Worm (Caenorhabditis elegans) whole organism, midembryonic: ENCODE data around the gene vwa-8.

Experiments used
- T22C8.4 ChIP-seq: fragments of 200-800 bp; sonication (Bioruptor generic); IDR thresholded peaks from 2 replicates; pipeline ENCODE4 v1.3.6; 2022; ENCODE audit warnings: missing genetic modification characterization, missing compliant biosample characterization
- cog-1 ChIP-seq: sonication (generic microtip); optimal IDR thresholded peaks from 2 replicates; lab custom pipeline; 2016; ENCODE audit warnings: missing genetic modification characterization, missing compliant biosample characterization
- flt-1 ChIP-seq: fragments of 200-800 bp; sonication (Bioruptor generic); IDR thresholded peaks from 2 replicates; pipeline ENCODE4 v1.3.6; 2022; ENCODE audit warnings: missing genetic modification characterization, missing compliant biosample characterization
- klf-2 ChIP-seq: fragments of 200-800 bp; sonication (Bioruptor generic); conservative IDR thresholded peaks from 2 replicates; pipeline ENCODE4 v1.3.6; 2022; ENCODE audit warnings: missing genetic modification reagents, missing genetic modification characterization, missing compliant biosample characterization
- med-1 ChIP-seq: sonication (generic microtip); optimal IDR thresholded peaks from 2 replicates; lab custom pipeline; 2017; ENCODE audit warnings: missing genetic modification characterization, mild to moderate bottlenecking, missing compliant biosample characterization, antibody characterized with exemption, missing genetic modification reagents; ENCODE audit not compliant: insufficient read depth
- ref-1 ChIP-seq: fragments of 200-800 bp; sonication (Bioruptor generic); conservative IDR thresholded peaks from 2 replicates; pipeline ENCODE4 v1.3.6; 2022; ENCODE audit warnings: missing genetic modification reagents, missing genetic modification characterization, missing compliant biosample characterization
- tab-1 ChIP-seq: fragments of 200-800 bp; sonication (Bioruptor generic); IDR thresholded peaks from 2 replicates; pipeline ENCODE4 v1.3.6; 2022; ENCODE audit warnings: missing genetic modification characterization, missing compliant biosample characterization
- ztf-23 ChIP-seq: fragments of 200-800 bp; sonication (Bioruptor generic); IDR thresholded peaks from 2 replicates; pipeline ENCODE4 v1.3.6; 2022; ENCODE audit warnings: missing genetic modification reagents, missing genetic modification characterization, missing compliant biosample characterization
- ztf-29 ChIP-seq: fragments of 200-800 bp; sonication (Bioruptor generic); IDR thresholded peaks from 2 replicates; pipeline ENCODE4 v1.3.6; 2022; ENCODE audit warnings: missing genetic modification reagents, missing genetic modification characterization, missing compliant biosample characterization

vwa-8 gene

ce11 chrX:13016290-13016689, 25.0 kb downstream of the vwa-8 start:
- TF ChIP-seq ref-1 (GFP tag; lab: Robert Waterston, UW) (no peak), ztf-23 (GFP tag; lab: Robert Waterston, UW) (no peak), klf-2 (GFP tag; lab: Robert Waterston, UW) (no peak), tab-1 (GFP tag; lab: Robert Waterston, UW) (no peak), flt-1 (GFP tag; lab: Robert Waterston, UW) (no peak), cog-1 (tag; lab: Kevin White, UChicago) (no peak), T22C8.4 (GFP tag; lab: Robert Waterston, UW) (no peak), med-1 (no peak), ztf-29 (no peak)

ce11 chrX:13021446-13021845, 30.2 kb downstream of the vwa-8 start:
- TF ChIP-seq T22C8.4 (GFP tag; lab: Robert Waterston, UW) (no peak), med-1 (no peak), ref-1 (GFP tag; lab: Robert Waterston, UW) (no peak), flt-1 (GFP tag; lab: Robert Waterston, UW) (no peak), ztf-29 (no peak), ztf-23 (GFP tag; lab: Robert Waterston, UW) (no peak), klf-2 (GFP tag; lab: Robert Waterston, UW) (no peak)

ce11 chrX:13032610-13033009, 41.3 kb downstream of the vwa-8 start, which contains the start of gene npr-10:
Gene npr-10 (minus strand): TSS chrX:13032710.
- no peak for TF ChIP-seq T22C8.4 (GFP tag; lab: Robert Waterston, UW)
- TF ChIP-seq ref-1 (GFP tag; lab: Robert Waterston, UW): no peak
- no peak for TF ChIP-seq klf-2 (GFP tag; lab: Robert Waterston, UW)
- TF ChIP-seq cog-1 (tag; lab: Kevin White, UChicago): no peak
- no peak for TF ChIP-seq tab-1 (GFP tag; lab: Robert Waterston, UW)
- no peak for TF ChIP-seq ztf-29

ce11 chrX:13033850-13034249, 42.6 kb downstream of the vwa-8 start:
- TF ChIP-seq T22C8.4 (GFP tag; lab: Robert Waterston, UW) (no peak), flt-1 (GFP tag; lab: Robert Waterston, UW) (no peak), klf-2 (GFP tag; lab: Robert Waterston, UW) (no peak), med-1 (no peak), tab-1 (GFP tag; lab: Robert Waterston, UW) (no peak), ztf-29 (no peak), ref-1 (GFP tag; lab: Robert Waterston, UW) (no peak), ztf-23 (GFP tag; lab: Robert Waterston, UW) (no peak), cog-1 (tag; lab: Kevin White, UChicago) (no peak)

- TF ChIP-seq ztf-23 (GFP tag; lab: Robert Waterston, UW): no peak
- no peak for TF ChIP-seq ztf-29
Observed at ce11 chrX:13034333-13034732, 43.1 kb downstream of the vwa-8 start.

ce11 chrX:13038791-13039190, 47.5 kb downstream of the vwa-8 start:
- no peak for TF ChIP-seq klf-2 (GFP tag; lab: Robert Waterston, UW)
- TF ChIP-seq med-1: no peak
- no peak for TF ChIP-seq ztf-29
- TF ChIP-seq tab-1 (GFP tag; lab: Robert Waterston, UW): no peak
- no peak for TF ChIP-seq cog-1 (tag; lab: Kevin White, UChicago)
- no peak for TF ChIP-seq ref-1 (GFP tag; lab: Robert Waterston, UW)
- no peak for TF ChIP-seq T22C8.4 (GFP tag; lab: Robert Waterston, UW)
- TF ChIP-seq flt-1 (GFP tag; lab: Robert Waterston, UW): no peak
- TF ChIP-seq ztf-23 (GFP tag; lab: Robert Waterston, UW): no peak

DNA sequence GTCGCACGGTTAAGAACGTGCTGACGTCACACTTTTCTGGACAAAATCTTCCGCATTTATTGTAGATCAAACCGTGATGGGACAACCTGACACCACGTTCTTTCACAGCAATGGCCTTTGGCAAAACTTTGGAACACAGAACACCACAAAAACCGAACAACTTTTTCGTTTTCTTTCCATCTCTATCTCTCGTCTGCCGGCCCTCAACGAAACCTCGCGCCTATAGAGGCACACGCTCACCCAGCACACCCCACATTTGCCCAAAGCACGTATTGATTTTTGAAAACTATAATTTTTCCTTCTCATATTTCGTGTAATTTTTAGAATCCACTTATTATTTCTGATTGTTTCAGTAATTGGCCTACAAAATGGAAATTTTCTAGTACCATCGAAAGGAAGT, 50.6 kb downstream of the vwa-8 start:
- TF ChIP-seq cog-1 (tag; lab: Kevin White, UChicago): no peak
- no peak for TF ChIP-seq klf-2 (GFP tag; lab: Robert Waterston, UW)
- no peak for TF ChIP-seq ztf-23 (GFP tag; lab: Robert Waterston, UW)
- no peak for TF ChIP-seq T22C8.4 (GFP tag; lab: Robert Waterston, UW)
- TF ChIP-seq tab-1 (GFP tag; lab: Robert Waterston, UW): no peak
- no peak for TF ChIP-seq med-1
- TF ChIP-seq flt-1 (GFP tag; lab: Robert Waterston, UW): no peak
- no peak for TF ChIP-seq ref-1 (GFP tag; lab: Robert Waterston, UW)
- no peak for TF ChIP-seq ztf-29

DNA sequence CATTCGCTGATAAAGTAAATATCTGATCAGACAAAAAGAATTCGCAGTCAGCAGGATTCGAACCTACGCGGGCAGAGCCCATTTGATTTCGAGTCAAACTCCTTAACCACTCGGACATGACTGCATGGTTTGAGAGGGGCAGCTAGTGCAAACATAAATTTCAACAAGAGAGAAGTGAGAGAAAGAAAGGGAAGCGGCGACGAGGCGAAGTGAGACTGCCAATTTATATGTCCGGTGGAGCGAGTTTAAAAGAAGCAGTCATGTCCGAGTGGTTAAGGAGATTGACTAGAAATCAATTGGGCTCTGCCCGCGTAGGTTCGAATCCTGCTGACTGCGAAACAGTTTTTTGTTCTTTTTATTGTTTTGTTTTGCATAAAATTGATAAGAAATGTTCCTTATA, 55.1 kb downstream of the vwa-8 start:
- peak; percentile 81 for TF ChIP-seq med-1
- TF ChIP-seq tab-1 (GFP tag; lab: Robert Waterston, UW): peak; percentile 95
- peak; percentile 86 for TF ChIP-seq cog-1 (tag; lab: Kevin White, UChicago)
- TF ChIP-seq ztf-23 (GFP tag; lab: Robert Waterston, UW): peak; percentile 96
- peak; percentile 91 for TF ChIP-seq ref-1 (GFP tag; lab: Robert Waterston, UW)
- peak; percentile 96 for TF ChIP-seq flt-1 (GFP tag; lab: Robert Waterston, UW)
- TF ChIP-seq T22C8.4 (GFP tag; lab: Robert Waterston, UW): peak; percentile 95
- TF ChIP-seq ztf-29: peak; percentile 94
- peak; percentile 90 for TF ChIP-seq klf-2 (GFP tag; lab: Robert Waterston, UW)

ce11 chrX:13048258-13048657, 57.0 kb downstream of the vwa-8 start, which contains the start of gene C53C7.3:
Gene C53C7.3 (plus strand): TSS chrX:13048558.
- TF ChIP-seq med-1 (no peak), klf-2 (GFP tag; lab: Robert Waterston, UW) (no peak), ref-1 (GFP tag; lab: Robert Waterston, UW) (no peak), flt-1 (GFP tag; lab: Robert Waterston, UW) (no peak), tab-1 (GFP tag; lab: Robert Waterston, UW) (no peak), T22C8.4 (GFP tag; lab: Robert Waterston, UW) (no peak), cog-1 (tag; lab: Kevin White, UChicago) (no peak), ztf-29 (no peak), ztf-23 (GFP tag; lab: Robert Waterston, UW) (no peak)
